Worm (Caenorhabditis elegans): Measurements from ENCODE around the gene ptr-24.

ptr-24 gene

DNA sequence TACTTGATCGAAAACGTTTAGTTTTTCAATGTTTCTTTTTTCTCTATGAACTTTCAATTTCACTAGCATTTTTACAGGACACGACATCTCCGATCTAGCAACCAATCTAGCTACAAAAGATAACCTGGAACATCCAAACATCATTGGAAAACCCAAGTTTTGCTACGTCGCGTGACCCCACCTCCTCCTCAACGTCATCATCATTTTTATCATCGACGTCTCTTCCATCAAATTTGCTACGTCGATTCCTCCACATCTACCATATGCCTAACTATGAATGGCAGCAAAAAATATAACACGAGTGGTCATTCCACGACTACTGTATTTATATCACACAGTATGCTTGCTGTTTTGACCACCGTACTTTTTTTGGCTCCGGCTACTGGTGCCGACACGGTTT lies 14.9 kb upstream of the ptr-24 start, which contains the start of gene F46G10.2:
TSS of gene F46G10.2 (plus strand) at position 78 of the 400 bp plus-strand sequence.
- TF ChIP-seq alr-1 (tag; optimal IDR thresholded peaks at IDR 0.05) = no peak
- TF ChIP-seq ceh-16 (tag; optimal IDR thresholded peaks at IDR 0.05) = no peak
- peak; percentile 11 for TF ChIP-seq nhr-21 (tag; optimal IDR thresholded peaks at IDR 0.05)
- no peak for TF ChIP-seq nhr-12 (tag; optimal IDR thresholded peaks at IDR 0.05)
- TF ChIP-seq ztf-1 (GFP tag; conservative IDR thresholded peaks at IDR 0.05) = no peak
- no peak for TF ChIP-seq snpc-4 (tag; optimal IDR thresholded peaks at IDR 0.05)
- no peak for TF ChIP-seq mdl-1 (tag; optimal IDR thresholded peaks at IDR 0.05)
- TF ChIP-seq peb-1 (tag; optimal IDR thresholded peaks at IDR 0.05) = no peak
- TF ChIP-seq ztf-4 (tag; optimal IDR thresholded peaks at IDR 0.05) = no peak
- TF ChIP-seq sma-9 (GFP tag; optimal IDR thresholded peaks at IDR 0.05) = no peak
- TF ChIP-seq sma-9 (tag; optimal IDR thresholded peaks at IDR 0.05) = no peak
- TF ChIP-seq mab-5 (tag; optimal IDR thresholded peaks at IDR 0.05) = no peak
- TF ChIP-seq lsy-2 (tag; optimal IDR thresholded peaks at IDR 0.05) = no peak
- peak; percentile 21 for TF ChIP-seq blmp-1 (tag; optimal IDR thresholded peaks at IDR 0.05; ENCODE audit: insufficient read depth)
- no peak for TF ChIP-seq nhr-237 (tag; optimal IDR thresholded peaks at IDR 0.05)

ce11 chrX:13323697-13324096 lies 14.1 kb upstream of the ptr-24 start:
- TF ChIP-seq nhr-10 (tag; optimal IDR thresholded peaks at IDR 0.05) (no peak), nhr-237 (tag; optimal IDR thresholded peaks at IDR 0.05) (no peak), skn-1 (tag; optimal IDR thresholded peaks at IDR 0.05) (no peak), mdl-1 (tag; optimal IDR thresholded peaks at IDR 0.05) (no peak), Y55F3AM.14 (GFP tag; optimal IDR thresholded peaks at IDR 0.05) (no peak), nhr-77 (tag; optimal IDR thresholded peaks at IDR 0.05) (no peak), ceh-82 (tag; optimal IDR thresholded peaks at IDR 0.05) (no peak), lin-11 (tag; optimal IDR thresholded peaks at IDR 0.05) (no peak), nhr-12 (tag; optimal IDR thresholded peaks at IDR 0.05) (no peak), ztf-1 (GFP tag; conservative IDR thresholded peaks at IDR 0.05) (no peak), ztf-11 (tag; optimal IDR thresholded peaks at IDR 0.05) (no peak), blmp-1 (tag; optimal IDR thresholded peaks at IDR 0.05; ENCODE audit: insufficient read depth) (no peak), alr-1 (tag; optimal IDR thresholded peaks at IDR 0.05) (no peak), unc-39 (tag; optimal IDR thresholded peaks at IDR 0.05) (no peak), ceh-16 (tag; optimal IDR thresholded peaks at IDR 0.05) (no peak), dmd-4 (tag; optimal IDR thresholded peaks at IDR 0.05) (no peak)

ce11 chrX:13324326-13324725 lies 13.5 kb upstream of the ptr-24 start:
- TF ChIP-seq F13H6.1 (tag; optimal IDR thresholded peaks at IDR 0.05) (peak; percentile 12), sma-3 (GFP tag; optimal IDR thresholded peaks at IDR 0.05) (peak; percentile 11), ztf-1 (GFP tag; conservative IDR thresholded peaks at IDR 0.05) (no peak), lin-39 (tag; optimal IDR thresholded peaks at IDR 0.05) (no peak), ztf-11 (tag; optimal IDR thresholded peaks at IDR 0.05) (no peak), nhr-21 (tag; optimal IDR thresholded peaks at IDR 0.05) (peak; percentile 3), nhr-23 (tag; optimal IDR thresholded peaks at IDR 0.05) (no peak), sma-9 (GFP tag; optimal IDR thresholded peaks at IDR 0.05) (peak; percentile 22), sma-9 (tag; optimal IDR thresholded peaks at IDR 0.05) (no peak), sem-4 (tag; optimal IDR thresholded peaks at IDR 0.05) (no peak), peb-1 (tag; optimal IDR thresholded peaks at IDR 0.05) (no peak)

- TF ChIP-seq mab-5 (tag; optimal IDR thresholded peaks at IDR 0.05) (peak; percentile 28), nhr-77 (tag; optimal IDR thresholded peaks at IDR 0.05) (no peak), sma-3 (GFP tag; optimal IDR thresholded peaks at IDR 0.05) (peak; percentile 67), nhr-129 (tag; optimal IDR thresholded peaks at IDR 0.05) (no peak), lsy-2 (tag; optimal IDR thresholded peaks at IDR 0.05) (peak in 1 of 2 experiments; percentile 14), unc-62 (GFP tag; optimal IDR thresholded peaks at IDR 0.05) (no peak), crh-2 (tag; optimal IDR thresholded peaks at IDR 0.05) (no peak), C34F6.9 (tag; optimal IDR thresholded peaks at IDR 0.05) (no peak), nhr-21 (tag; optimal IDR thresholded peaks at IDR 0.05) (peak; percentile 70), aly-2 (tag; optimal IDR thresholded peaks at IDR 0.05) (no peak), peb-1 (tag; optimal IDR thresholded peaks at IDR 0.05) (no peak), fos-1 (tag; optimal IDR thresholded peaks at IDR 0.05) (peak; percentile 58), Y55F3AM.14 (GFP tag; optimal IDR thresholded peaks at IDR 0.05) (no peak), ama-1 (optimal IDR thresholded peaks at IDR 0.05) (no peak), sma-9 (GFP tag; optimal IDR thresholded peaks at IDR 0.05) (peak; percentile 42), sma-9 (tag; optimal IDR thresholded peaks at IDR 0.05) (no peak), nhr-10 (tag; optimal IDR thresholded peaks at IDR 0.05) (no peak), blmp-1 (tag; optimal IDR thresholded peaks at IDR 0.05; ENCODE audit: insufficient read depth) (peak; percentile 67), ceh-82 (tag; optimal IDR thresholded peaks at IDR 0.05) (no peak), nhr-11 (tag; optimal IDR thresholded peaks at IDR 0.05) (no peak), elt-3 (tag; optimal IDR thresholded peaks at IDR 0.05) (no peak), unc-39 (tag; optimal IDR thresholded peaks at IDR 0.05) (no peak), ztf-11 (tag; optimal IDR thresholded peaks at IDR 0.05) (no peak), skn-1 (tag; optimal IDR thresholded peaks at IDR 0.05) (no peak), nhr-25 (tag; optimal IDR thresholded peaks at IDR 0.05) (peak; percentile 81)
Measured at ce11 chrX:13325039-13325438, 12.8 kb upstream of the ptr-24 start.
